Fruit fly (Drosophila melanogaster): Measurements from ENCODE around the gene CG33293.
A peak's percentile ranks its signal among the peaks of the same experiment; 100 is the strongest.

The CG33293 gene

dm6 chr3R:5211901-5212758 is 28.4 kb downstream of the CG33293 start:
- TF ChIP-seq rn (GFP tag; IDR thresholded peaks at IDR 0.05) = no peak
- TF ChIP-seq CG8301 (tag; optimal IDR thresholded peaks at IDR 0.05) = peak; percentile 53
- TF ChIP-seq CG15710 (tag; optimal IDR thresholded peaks at IDR 0.05) = peak; percentile 52
- no peak for TF ChIP-seq D1 (tag; optimal IDR thresholded peaks at IDR 0.05)
- TF ChIP-seq Snoo (tag; optimal IDR thresholded peaks at IDR 0.05) = no peak
- peak; percentile 21 for TF ChIP-seq Pif1B (GFP tag; optimal IDR thresholded peaks at IDR 0.05)
- TF ChIP-seq Pif1A (GFP tag; optimal IDR thresholded peaks at IDR 0.05) = peak; percentile 65
- TF ChIP-seq CG8159 (tag; optimal IDR thresholded peaks at IDR 0.05) = peak; percentile 70
- TF ChIP-seq gl (tag; optimal IDR thresholded peaks at IDR 0.05) = peak; percentile 45
- peak; percentile 73 for TF ChIP-seq CG9948 (tag; optimal IDR thresholded peaks at IDR 0.05)
- TF ChIP-seq CG4496 (GFP tag; IDR thresholded peaks at IDR 0.05) = peak; percentile 48; the same call in 1 of the 3 replicates
- TF ChIP-seq CG32121 (GFP tag; IDR thresholded peaks at IDR 0.05) = no peak
- TF ChIP-seq CG17806 (tag; optimal IDR thresholded peaks at IDR 0.05) = peak; percentile 72
- peak; percentile 46 for TF ChIP-seq CG34367 (tag; optimal IDR thresholded peaks at IDR 0.05)
- TF ChIP-seq fd96Ca (GFP tag; IDR thresholded peaks at IDR 0.05) = peak; percentile 55; the same call in 2 of the 3 replicates
- peak; percentile 63 for TF ChIP-seq CG14655 (GFP tag; optimal IDR thresholded peaks at IDR 0.05)
- TF ChIP-seq Ets98B (GFP tag; IDR thresholded peaks at IDR 0.05) = no peak
- no peak for TF ChIP-seq CG12605 (GFP tag; IDR thresholded peaks at IDR 0.05)
- TF ChIP-seq CG10348 (GFP tag; IDR thresholded peaks at IDR 0.05) = no peak
- no peak for TF ChIP-seq EcR (GFP tag; optimal IDR thresholded peaks at IDR 0.05)
- peak; percentile 19 for TF ChIP-seq CG13204 (GFP tag; optimal IDR thresholded peaks at IDR 0.05)

DNA sequence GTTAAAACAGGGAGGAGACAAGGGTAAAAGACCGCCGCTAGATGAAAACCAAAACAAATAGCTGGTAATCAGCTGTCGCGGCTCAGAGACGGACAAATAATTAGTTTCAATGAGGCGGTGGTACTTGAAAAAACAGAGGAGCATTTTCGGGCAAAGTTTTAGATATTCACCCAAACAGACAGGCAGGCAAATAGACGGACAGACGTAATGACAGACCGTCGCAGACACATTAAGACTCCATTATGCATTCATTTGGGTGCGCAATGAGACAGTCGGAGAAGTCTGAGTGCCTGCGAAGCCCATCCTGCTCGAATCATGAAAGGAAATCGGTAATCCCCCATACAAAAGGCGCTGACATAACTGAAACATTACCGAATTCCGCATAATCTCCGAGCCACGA is 29.1 kb downstream of the CG33293 start:
- no peak for TF ChIP-seq Pif1A (GFP tag; optimal IDR thresholded peaks at IDR 0.05)

DNA sequence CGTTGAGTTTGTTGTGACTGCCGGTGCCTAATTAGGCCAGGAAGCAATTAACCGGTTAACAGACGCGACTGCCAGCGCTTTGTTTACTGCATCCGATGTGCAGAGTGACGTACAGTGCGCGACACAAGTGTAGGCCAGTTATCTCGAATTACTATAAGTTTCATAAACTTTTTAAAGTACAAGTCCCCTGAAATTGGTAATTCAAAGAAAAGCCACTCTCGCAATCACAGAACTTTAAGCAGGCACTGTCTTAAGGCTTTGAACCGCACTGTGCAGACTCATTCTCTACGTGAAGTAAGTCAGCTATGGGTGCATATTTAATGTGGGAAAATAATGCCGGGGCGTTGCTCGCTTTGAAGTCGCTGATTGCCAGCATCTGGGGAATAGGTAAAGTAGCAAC is 31.1 kb downstream of the CG33293 start:
- TF ChIP-seq CG17806 (tag; optimal IDR thresholded peaks at IDR 0.05) (peak; percentile 87), CG12605 (GFP tag; IDR thresholded peaks at IDR 0.05) (peak; percentile 91), EcR (GFP tag; optimal IDR thresholded peaks at IDR 0.05) (peak; percentile 43), CG15710 (tag; optimal IDR thresholded peaks at IDR 0.05) (peak; percentile 90), CG32121 (GFP tag; IDR thresholded peaks at IDR 0.05) (peak; percentile 93), CG13204 (GFP tag; optimal IDR thresholded peaks at IDR 0.05) (peak; percentile 74), D1 (tag; optimal IDR thresholded peaks at IDR 0.05) (peak; percentile 29), fd96Ca (GFP tag; IDR thresholded peaks at IDR 0.05) (peak; percentile 94), CG4496 (GFP tag; IDR thresholded peaks at IDR 0.05) (peak; percentile 96), Pif1B (GFP tag; optimal IDR thresholded peaks at IDR 0.05) (peak; percentile 87), CG8301 (tag; optimal IDR thresholded peaks at IDR 0.05) (peak; percentile 92), Snoo (tag; optimal IDR thresholded peaks at IDR 0.05) (peak; percentile 76), CG14655 (GFP tag; optimal IDR thresholded peaks at IDR 0.05) (peak; percentile 89), CG10348 (GFP tag; IDR thresholded peaks at IDR 0.05) (peak; percentile 77), Ets98B (GFP tag; IDR thresholded peaks at IDR 0.05) (peak; percentile 95), rn (GFP tag; IDR thresholded peaks at IDR 0.05) (peak; percentile 80; the same call in 1 of the 2 replicates), CG34367 (tag; optimal IDR thresholded peaks at IDR 0.05) (peak; percentile 86), CG8159 (tag; optimal IDR thresholded peaks at IDR 0.05) (peak; percentile 87), gl (tag; optimal IDR thresholded peaks at IDR 0.05) (peak; percentile 81), CG9948 (tag; optimal IDR thresholded peaks at IDR 0.05) (peak; percentile 79), Pif1A (GFP tag; optimal IDR thresholded peaks at IDR 0.05) (peak; percentile 93)

DNA sequence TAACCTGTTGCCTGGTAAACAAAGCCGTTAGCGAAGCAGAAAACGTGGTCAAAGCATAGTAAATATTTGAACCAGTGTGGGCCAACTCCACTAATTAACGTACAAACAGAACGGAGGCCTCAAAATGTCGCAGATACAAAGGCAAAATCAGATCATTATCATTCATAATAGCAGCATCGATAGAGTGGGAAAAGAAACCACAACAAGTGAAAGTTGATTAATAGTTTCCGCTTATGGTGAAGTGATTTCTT is 32.5 kb downstream of the CG33293 start:
- TF ChIP-seq CG12605 (GFP tag; IDR thresholded peaks at IDR 0.05) (no peak), rn (GFP tag; IDR thresholded peaks at IDR 0.05) (no peak), CG17806 (tag; optimal IDR thresholded peaks at IDR 0.05) (no peak), CG4496 (GFP tag; IDR thresholded peaks at IDR 0.05) (no peak)

- TF ChIP-seq CG34367 (tag; optimal IDR thresholded peaks at IDR 0.05) (no peak), Pif1B (GFP tag; optimal IDR thresholded peaks at IDR 0.05) (no peak), CG8159 (tag; optimal IDR thresholded peaks at IDR 0.05) (no peak), fd96Ca (GFP tag; IDR thresholded peaks at IDR 0.05) (no peak), EcR (GFP tag; optimal IDR thresholded peaks at IDR 0.05) (peak; percentile 11), Snoo (tag; optimal IDR thresholded peaks at IDR 0.05) (no peak), CG8301 (tag; optimal IDR thresholded peaks at IDR 0.05) (no peak), CG4496 (GFP tag; IDR thresholded peaks at IDR 0.05) (no peak), CG13204 (GFP tag; optimal IDR thresholded peaks at IDR 0.05) (no peak)
Observed at dm6 chr3R:5207277-5208114, 33.0 kb downstream of the CG33293 start.

Measured in whole organism, pupa.